Worm (Caenorhabditis elegans): Measurements from ENCODE around the gene hut-1.

- TF ChIP-seq pha-4 (tag; optimal IDR thresholded peaks at IDR 0.05) (no peak), lsy-2 (tag; optimal IDR thresholded peaks at IDR 0.05) (no peak), bed-3 (GFP tag; optimal IDR thresholded peaks at IDR 0.05) (no peak), sptf-1 (tag; optimal IDR thresholded peaks at IDR 0.05) (no peak)
Observed at ce11 chrIII:12743515-12743914, 32.2 kb downstream of the hut-1 start.
